Worm (Caenorhabditis elegans) whole organism, young adult: ENCODE results near the gene srt-33.
"Not testable (repeated sequence)": the region's sequence is repeated elsewhere in the genome, so short reads cannot be mapped to it uniquely, and the experiment has no call there.

Source experiments
- T07F8.4 ChIP-seq: sonication (generic microtip); optimal IDR thresholded peaks from 2 replicates; lab custom pipeline; 2016; ENCODE audit warnings: mild to moderate bottlenecking, missing genetic modification characterization, moderate library complexity, missing compliant biosample characterization
- efl-1 ChIP-seq: fragments of 150-350 bp; optimal IDR thresholded peaks from 2 replicates; lab custom pipeline; 2014; ENCODE audit warnings: missing biosample characterization, missing genetic modification reagents, missing genetic modification characterization
- egl-44 ChIP-seq: fragments of 200-800 bp; sonication (Bioruptor generic); IDR thresholded peaks from 2 replicates; pipeline ENCODE4 v1.3.6; 2022; ENCODE audit warnings: missing genetic modification reagents, missing genetic modification characterization, missing compliant biosample characterization
- hlh-26 ChIP-seq: fragments of 200-800 bp; sonication (Bioruptor generic); conservative IDR thresholded peaks from 2 replicates; pipeline ENCODE4 v1.3.6; 2022; ENCODE audit warnings: missing genetic modification reagents, missing genetic modification characterization, missing compliant biosample characterization
- hrde-1 ChIP-seq: sonication (generic microtip); optimal IDR thresholded peaks from 2 replicates; lab custom pipeline; 2016; ENCODE audit warnings: missing genetic modification characterization, mild to moderate bottlenecking, missing compliant biosample characterization, moderate library complexity, missing genotype, missing genetic modification reagents, borderline replicate concordance
- hsf-1 ChIP-seq: fragments of 200-800 bp; sonication (Bioruptor generic); IDR thresholded peaks from 2 replicates; pipeline ENCODE4 v1.3.6; 2022; ENCODE audit warnings: missing genetic modification reagents, missing genetic modification characterization, missing compliant biosample characterization
- snpc-4 ChIP-seq, 5 experiments: fragments of 150-350 bp in 1 of 5; sonication (generic microtip) in 4 of 5; optimal IDR thresholded peaks; 2 replicates each; lab custom pipeline; 2014 to 2018; ENCODE audit warnings: missing genetic modification characterization in 5 of 5, missing biosample characterization in 3 of 5, antibody characterized with exemption in 2 of 5, mild to moderate bottlenecking in 2 of 5, missing compliant biosample characterization in 2 of 5, missing genotype in 2 of 5, moderate library complexity in 2 of 5, missing genetic modification reagents in 1 of 5
- somi-1 ChIP-seq: fragments of 200-800 bp; sonication (Bioruptor generic); optimal IDR thresholded peaks from 2 replicates; lab custom pipeline; 2018; ENCODE audit warnings: mild to moderate bottlenecking, missing genetic modification characterization, missing compliant biosample characterization
- tbp1 ChIP-seq: fragments of 200-800 bp; sonication (Bioruptor generic); optimal IDR thresholded peaks from 2 replicates; lab custom pipeline; 2018; ENCODE audit warnings: mild to moderate bottlenecking, missing genetic modification characterization, missing compliant biosample characterization

DNA sequence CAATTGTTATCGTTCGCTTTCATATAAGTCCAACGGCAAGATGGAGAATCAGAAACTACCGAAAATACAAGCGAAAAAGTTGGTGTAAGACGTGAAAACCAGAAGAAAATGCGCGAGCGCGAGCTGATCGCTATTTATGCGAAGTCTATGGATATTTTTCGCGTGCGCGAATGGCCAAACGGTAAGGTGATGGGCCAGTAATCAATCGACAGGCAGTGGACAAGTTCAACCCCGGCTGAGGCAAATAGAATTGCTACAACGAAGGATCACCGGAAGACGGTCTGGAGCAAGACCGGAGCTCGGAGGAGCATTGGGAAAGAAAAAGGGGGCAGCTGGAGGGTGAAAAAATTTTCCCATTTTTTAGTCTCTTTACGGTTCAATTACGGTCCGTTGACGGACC, 42.2 kb downstream of the srt-33 start:
- not testable (repeated sequence) for TF ChIP-seq hlh-26; T07F8.4 (tag; lab: Kevin White, UChicago); efl-1 (GFP tag; lab: Kevin White, UChicago); hsf-1 (GFP tag; lab: Robert Waterston, UW); somi-1 (GFP tag; lab: Kevin White, UChicago); hrde-1 (tag; lab: Kevin White, UChicago); snpc-4 (GFP tag; optimal IDR thresholded peaks at IDR 0.05; lab: Kevin White, UChicago); snpc-4 (tag; optimal IDR thresholded peaks at IDR 0.05; lab: Kevin White, UChicago)
- peak; percentile 81 for TF ChIP-seq tbp1 (GFP tag; lab: Kevin White, UChicago)
- TF ChIP-seq egl-44 (GFP tag; lab: Robert Waterston, UW) = peak; percentile 91
